Worm (Caenorhabditis elegans) whole organism, late embryonic: Measurements from ENCODE around the gene spsb-2.

Experiments
- C08G9.2 ChIP-seq: sonication (generic microtip); optimal IDR thresholded peaks from 2 replicates; lab custom pipeline; 2016; ENCODE audit warnings: mild to moderate bottlenecking, missing genetic modification characterization, moderate library complexity, missing compliant biosample characterization
- F13H6.1 ChIP-seq: sonication (generic microtip); optimal IDR thresholded peaks from 2 replicates; lab custom pipeline; 2016; ENCODE audit warnings: missing genetic modification characterization, missing compliant biosample characterization
- ahr-1 ChIP-seq: sonication (generic microtip); optimal IDR thresholded peaks from 2 replicates; lab custom pipeline; 2016; ENCODE audit warnings: missing genetic modification characterization, missing compliant biosample characterization
- ceh-14 ChIP-seq: sonication (generic microtip); optimal IDR thresholded peaks from 2 replicates; lab custom pipeline; 2016; ENCODE audit warnings: missing genotype, missing genetic modification characterization, missing compliant biosample characterization
- ceh-18 ChIP-seq: sonication (generic microtip); optimal IDR thresholded peaks from 2 replicates; lab custom pipeline; 2016; ENCODE audit warnings: missing genetic modification characterization, missing compliant biosample characterization
- ceh-19 ChIP-seq: fragments of 200-800 bp; sonication (Bioruptor generic); optimal IDR thresholded peaks from 2 replicates; lab custom pipeline; 2018; ENCODE audit warnings: mild to moderate bottlenecking, missing genetic modification characterization, missing compliant biosample characterization
- ceh-2 ChIP-seq: sonication (generic microtip); optimal IDR thresholded peaks from 2 replicates; lab custom pipeline; 2016; ENCODE audit warnings: missing genotype, missing genetic modification characterization, missing compliant biosample characterization
- ceh-22 ChIP-seq: sonication (generic microtip); optimal IDR thresholded peaks from 2 replicates; lab custom pipeline; 2017; ENCODE audit warnings: missing biosample characterization, missing genetic modification characterization
- ceh-31 ChIP-seq: sonication (generic microtip); optimal IDR thresholded peaks from 2 replicates; lab custom pipeline; 2016; ENCODE audit warnings: missing genetic modification characterization, missing compliant biosample characterization
- ceh-45 ChIP-seq: fragments of 200-800 bp; sonication (Bioruptor generic); IDR thresholded peaks from 2 replicates; pipeline ENCODE4 v1.3.6; 2022; ENCODE audit warnings: missing genetic modification reagents, missing genetic modification characterization, missing compliant biosample characterization
- ceh-48 ChIP-seq: sonication (generic microtip); optimal IDR thresholded peaks from 2 replicates; lab custom pipeline; 2016; ENCODE audit warnings: missing genetic modification characterization, inconsistent platforms, missing compliant biosample characterization
- dve-1 ChIP-seq: sonication (generic microtip); optimal IDR thresholded peaks from 2 replicates; lab custom pipeline; 2017; ENCODE audit warnings: antibody characterized with exemption, mild to moderate bottlenecking, missing genetic modification characterization, missing compliant biosample characterization
- elt-2 ChIP-seq: sonication (generic microtip); optimal IDR thresholded peaks from 2 replicates; lab custom pipeline; 2016; ENCODE audit warnings: missing genetic modification reagents, missing genetic modification characterization, missing compliant biosample characterization
- elt-4 ChIP-seq: sonication (generic microtip); optimal IDR thresholded peaks from 2 replicates; lab custom pipeline; 2016; ENCODE audit warnings: missing genetic modification characterization, missing compliant biosample characterization
- fax-1 ChIP-seq: sonication (generic microtip); optimal IDR thresholded peaks from 2 replicates; lab custom pipeline; 2016; ENCODE audit warnings: missing genotype, missing genetic modification characterization, missing compliant biosample characterization
- fkh-10 ChIP-seq: fragments of 150-350 bp; optimal IDR thresholded peaks from 2 replicates; lab custom pipeline; 2014; ENCODE audit warnings: missing biosample characterization, missing genetic modification reagents, missing genetic modification characterization
- hlh-30 ChIP-seq: sonication (generic microtip); optimal IDR thresholded peaks from 2 replicates; lab custom pipeline; 2017; ENCODE audit warnings: antibody characterized with exemption, missing genetic modification characterization, missing compliant biosample characterization; ENCODE audit not compliant: insufficient read depth
- hlh-6 ChIP-seq: sonication (generic microtip); optimal IDR thresholded peaks from 2 replicates; lab custom pipeline; 2016; ENCODE audit warnings: missing genotype, missing genetic modification characterization, missing compliant biosample characterization
- hlh-8 ChIP-seq: sonication (generic microtip); optimal IDR thresholded peaks from 2 replicates; lab custom pipeline; 2016; ENCODE audit warnings: missing genotype, missing genetic modification characterization, missing compliant biosample characterization
- lin-11 ChIP-seq: fragments of 200-800 bp; sonication (Bioruptor generic); optimal IDR thresholded peaks from 2 replicates; lab custom pipeline; 2018; ENCODE audit warnings: mild to moderate bottlenecking, missing genetic modification characterization, missing compliant biosample characterization
- mec-3 ChIP-seq: sonication (generic microtip); optimal IDR thresholded peaks from 2 replicates; lab custom pipeline; 2016; ENCODE audit warnings: borderline replicate concordance, missing genetic modification characterization, missing compliant biosample characterization
- nfya-1 ChIP-seq: sonication (generic microtip); optimal IDR thresholded peaks from 2 replicates; lab custom pipeline; 2017; ENCODE audit warnings: missing genetic modification characterization, mild to moderate bottlenecking, missing compliant biosample characterization, antibody characterized with exemption, moderate library complexity
- odd-2 ChIP-seq: sonication (generic microtip); optimal IDR thresholded peaks from 2 replicates; lab custom pipeline; 2017; ENCODE audit warnings: antibody characterized with exemption, mild to moderate bottlenecking, missing genetic modification characterization, missing compliant biosample characterization
- pat-9 ChIP-seq: fragments of 200-800 bp; sonication (Bioruptor generic); optimal IDR thresholded peaks from 2 replicates; lab custom pipeline; 2018; ENCODE audit warnings: mild to moderate bottlenecking, missing genetic modification characterization, moderate library complexity, missing compliant biosample characterization
- pax-1 ChIP-seq: fragments of 150-350 bp; optimal IDR thresholded peaks from 2 replicates; lab custom pipeline; 2014; ENCODE audit warnings: missing biosample characterization, missing genetic modification characterization
- pha-4 ChIP-seq: fragments of 150-350 bp; optimal IDR thresholded peaks from 2 replicates; lab custom pipeline; 2018; ENCODE audit warnings: missing biosample characterization, missing genetic modification reagents, missing genetic modification characterization
- pros-1 ChIP-seq: fragments of 150-350 bp; optimal IDR thresholded peaks from 2 replicates; lab custom pipeline; 2014; ENCODE audit warnings: missing biosample characterization, missing genetic modification reagents, missing genetic modification characterization
- ref-2 ChIP-seq: sonication (generic microtip); optimal IDR thresholded peaks from 2 replicates; lab custom pipeline; 2016; ENCODE audit warnings: missing genetic modification characterization, missing compliant biosample characterization
- sdc-2 ChIP-seq: sonication (generic microtip); optimal IDR thresholded peaks from 2 replicates; lab custom pipeline; 2016; ENCODE audit warnings: missing genotype, missing genetic modification characterization, missing compliant biosample characterization
- sox-2 ChIP-seq: fragments of 200-800 bp; sonication (Bioruptor generic); IDR thresholded peaks from 2 replicates; pipeline ENCODE4 v1.3.6; 2022; ENCODE audit warnings: missing genetic modification reagents, missing genetic modification characterization, missing compliant biosample characterization
- syd-9 ChIP-seq: sonication (generic microtip); optimal IDR thresholded peaks from 2 replicates; lab custom pipeline; 2016; ENCODE audit warnings: mild to moderate bottlenecking, missing genetic modification characterization, moderate library complexity, missing compliant biosample characterization
- tbx-2 ChIP-seq: sonication (generic microtip); optimal IDR thresholded peaks from 2 replicates; lab custom pipeline; 2016; ENCODE audit warnings: missing genetic modification characterization, missing compliant biosample characterization
- unc-42 ChIP-seq: sonication (generic microtip); optimal IDR thresholded peaks from 2 replicates; lab custom pipeline; 2016; ENCODE audit warnings: missing genotype, missing genetic modification characterization, missing compliant biosample characterization
- unc-55 ChIP-seq: sonication (generic microtip); optimal IDR thresholded peaks from 2 replicates; lab custom pipeline; 2017; ENCODE audit warnings: missing biosample characterization, missing genetic modification reagents, missing genetic modification characterization
- unc-86 ChIP-seq: sonication (generic microtip); optimal IDR thresholded peaks from 2 replicates; lab custom pipeline; 2016; ENCODE audit warnings: missing genetic modification characterization, missing compliant biosample characterization
- zip-5 ChIP-seq: sonication (generic microtip); optimal IDR thresholded peaks from 2 replicates; lab custom pipeline; 2016; ENCODE audit warnings: missing genetic modification characterization, missing compliant biosample characterization

Gene spsb-2

DNA sequence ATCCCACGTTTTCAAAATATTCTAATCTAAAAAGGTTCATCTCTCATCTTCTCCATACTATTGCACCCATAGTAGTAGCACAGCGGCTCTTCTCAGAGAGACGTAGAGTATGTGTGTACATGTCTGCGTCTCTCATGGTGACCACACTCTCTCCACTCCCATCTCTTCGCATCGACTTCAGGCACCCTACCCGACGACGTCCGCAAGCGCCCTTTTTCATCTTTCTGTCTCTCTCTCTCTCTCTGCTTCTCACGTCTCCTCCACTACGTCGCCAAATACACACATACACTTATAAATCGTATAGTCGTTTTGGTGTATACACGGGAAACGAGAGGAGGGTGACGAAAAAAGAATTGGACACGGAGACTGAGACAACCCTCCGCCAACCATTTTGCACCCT, 25.7 kb downstream of the spsb-2 start:
- TF ChIP-seq lin-11 (tag; lab: Kevin White, UChicago) (no peak), F13H6.1 (no peak), hlh-6 (tag; lab: Kevin White, UChicago) (peak; percentile 58), ceh-48 (tag; lab: Kevin White, UChicago) (no peak), fax-1 (tag; lab: Kevin White, UChicago) (no peak), pros-1 (tag; lab: Kevin White, UChicago) (peak; percentile 12), ceh-31 (peak; percentile 73), ref-2 (tag; lab: Kevin White, UChicago) (peak; percentile 26), hlh-8 (tag; lab: Kevin White, UChicago) (no peak), syd-9 (tag; lab: Kevin White, UChicago) (peak; percentile 29), tbx-2 (peak; percentile 22), unc-42 (tag; lab: Kevin White, UChicago) (peak; percentile 49), nfya-1 (tag; lab: Kevin White, UChicago) (peak; percentile 58), odd-2 (no peak), ceh-18 (peak; percentile 5), fkh-10 (peak; percentile 32)

DNA sequence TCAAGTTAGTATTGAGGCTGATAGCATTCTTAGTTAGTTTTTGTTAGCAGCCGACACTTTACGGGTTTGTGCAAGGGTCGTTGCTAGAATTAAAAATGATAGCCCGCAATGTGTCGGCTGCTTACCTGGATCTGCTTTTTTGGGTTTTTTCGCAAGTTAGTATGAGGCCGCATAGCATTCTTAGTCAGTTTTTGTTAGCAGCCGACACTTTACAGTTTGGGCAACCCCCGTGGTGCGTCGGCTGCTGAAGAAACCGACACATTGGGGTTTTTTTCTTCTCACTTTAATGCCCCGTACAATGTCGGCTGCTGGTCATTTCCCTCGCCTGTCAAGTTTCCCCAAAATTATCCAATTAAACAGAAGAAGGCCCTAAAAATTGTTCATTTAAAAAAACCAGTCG, 26.8 kb downstream of the spsb-2 start:
- TF ChIP-seq zip-5 = no peak

DNA sequence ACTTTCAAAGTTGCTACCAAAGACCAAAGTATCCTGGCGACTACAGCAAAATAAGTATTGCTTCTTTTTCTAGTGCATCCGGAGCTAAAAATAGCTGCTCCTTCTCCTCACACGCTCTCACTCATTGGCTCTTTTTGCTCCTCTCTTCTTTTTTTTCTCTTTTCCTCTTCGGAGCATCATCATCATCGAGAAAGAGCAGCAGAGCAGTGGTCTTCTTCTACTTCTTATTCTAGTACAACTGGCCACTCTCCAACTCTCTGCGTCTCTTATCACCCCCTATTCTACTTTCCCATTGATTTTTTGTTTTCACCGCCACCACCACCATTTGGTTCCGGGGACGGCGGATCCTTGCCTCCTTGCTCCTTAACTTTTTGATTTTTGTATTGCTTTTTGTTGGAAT, 28.5 kb downstream of the spsb-2 start:
- no peak for TF ChIP-seq unc-55 (GFP tag; lab: Kevin White, UChicago)
- TF ChIP-seq ceh-22 = no peak
- no peak for TF ChIP-seq ceh-2 (tag; lab: Kevin White, UChicago)
- no peak for TF ChIP-seq sox-2
- no peak for TF ChIP-seq tbx-2
- no peak for TF ChIP-seq fkh-10
- peak; percentile 57 for TF ChIP-seq ceh-48 (tag; lab: Kevin White, UChicago)
- no peak for TF ChIP-seq hlh-30
- TF ChIP-seq elt-4 (tag; lab: Kevin White, UChicago) = no peak
- TF ChIP-seq pros-1 (tag; lab: Kevin White, UChicago) = no peak
- TF ChIP-seq ceh-14 = no peak
- TF ChIP-seq ceh-19 (GFP tag; lab: Kevin White, UChicago) = no peak
- TF ChIP-seq nfya-1 (tag; lab: Kevin White, UChicago) = peak; percentile 46
- TF ChIP-seq pat-9 = no peak
- no peak for TF ChIP-seq sdc-2 (tag; lab: Kevin White, UChicago)
- no peak for TF ChIP-seq dve-1 (tag; lab: Kevin White, UChicago)
- no peak for TF ChIP-seq ahr-1
- no peak for TF ChIP-seq pha-4 (tag; lab: Kevin White, UChicago)

DNA sequence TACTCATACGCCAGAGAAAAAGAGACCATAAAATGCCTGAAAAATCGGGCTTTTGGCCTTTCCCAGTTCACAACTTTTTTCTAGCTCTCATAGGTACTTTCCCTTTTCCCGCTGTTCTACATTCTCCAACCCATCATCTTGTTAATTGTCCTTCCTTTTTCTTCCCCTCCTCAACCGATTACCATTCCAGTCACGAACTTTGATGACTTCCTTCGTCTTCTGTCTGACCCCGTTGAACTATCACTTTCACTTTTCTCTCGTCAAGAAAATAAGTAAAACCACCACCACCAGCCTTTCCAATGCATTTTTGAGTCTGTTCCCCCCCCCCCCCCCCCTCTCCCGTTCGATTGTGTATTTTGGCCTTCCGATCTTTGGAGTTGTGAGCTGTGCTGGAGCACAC, 30.4 kb downstream of the spsb-2 start:
- TF ChIP-seq tbx-2 (no peak), pax-1 (tag; lab: Kevin White, UChicago) (no peak), ahr-1 (no peak), unc-86 (tag; lab: Kevin White, UChicago) (no peak), pha-4 (tag; lab: Kevin White, UChicago) (no peak), unc-42 (tag; lab: Kevin White, UChicago) (no peak), sox-2 (no peak), fax-1 (tag; lab: Kevin White, UChicago) (no peak)

DNA sequence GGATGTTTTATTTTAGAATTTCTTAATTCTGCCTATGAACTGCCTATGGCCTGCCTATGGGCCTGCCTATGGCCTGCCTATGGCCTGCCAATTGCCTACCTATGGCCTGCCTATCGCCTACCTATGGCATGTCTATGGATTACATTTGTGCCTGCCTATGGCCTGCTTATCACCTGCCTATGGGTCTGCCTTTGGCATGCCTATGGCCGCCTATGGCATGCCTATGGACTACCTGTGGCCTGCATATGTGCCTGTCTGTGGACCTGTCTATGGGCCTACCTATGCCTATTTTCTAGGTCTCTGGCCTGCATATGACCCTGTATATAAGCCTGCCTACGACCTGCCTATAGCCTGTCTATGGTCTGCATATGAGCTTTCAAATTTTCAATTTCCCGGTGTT, 30.9 kb downstream of the spsb-2 start:
- TF ChIP-seq mec-3 (tag; lab: Kevin White, UChicago) (peak; percentile 46), elt-2 (tag; lab: Kevin White, UChicago) (no peak), lin-11 (tag; lab: Kevin White, UChicago) (no peak), ceh-45 (GFP tag; lab: Robert Waterston, UW) (0 out of 2 replicates have a peak, but pooled peaks have one; percentile 5), C08G9.2 (tag; lab: Kevin White, UChicago) (peak; percentile 31)
